Worm (Caenorhabditis elegans) whole organism, young adult: ENCODE results near the gene Y55B1BL.1.

ENCODE experiments used
- B0019.2 ChIP-seq: fragments of 200-800 bp; sonication (Bioruptor generic); conservative IDR thresholded peaks from 2 replicates; pipeline ENCODE4 v1.3.6; 2022; ENCODE audit warnings: missing genetic modification reagents, missing genetic modification characterization, missing compliant biosample characterization
- C06A6.2 ChIP-seq: fragments of 200-800 bp; sonication (Bioruptor generic); conservative IDR thresholded peaks from 2 replicates; pipeline ENCODE4 v1.3.6; 2022; ENCODE audit warnings: missing genetic modification characterization, missing compliant biosample characterization
- D2030.7 ChIP-seq: fragments of 200-800 bp; sonication (Bioruptor generic); IDR thresholded peaks from 2 replicates; pipeline ENCODE4 v1.3.6; 2022; ENCODE audit warnings: missing genetic modification reagents, missing genetic modification characterization, missing compliant biosample characterization
- F10E7.11 ChIP-seq: sonication (generic microtip); optimal IDR thresholded peaks from 2 replicates; lab custom pipeline; 2017; ENCODE audit warnings: mild to moderate bottlenecking, missing genetic modification characterization, moderate library complexity, missing compliant biosample characterization
- F33H1.4 ChIP-seq: fragments of 200-800 bp; sonication (Bioruptor generic); IDR thresholded peaks from 2 replicates; pipeline ENCODE4 v1.3.6; 2022; ENCODE audit warnings: missing genetic modification reagents, missing genetic modification characterization, missing compliant biosample characterization
- F37B4.10 ChIP-seq: fragments of 200-800 bp; sonication (Bioruptor generic); IDR thresholded peaks from 2 replicates; pipeline ENCODE4 v1.3.6; 2022; ENCODE audit warnings: missing genetic modification characterization, missing compliant biosample characterization
- F39B2.1 ChIP-seq: fragments of 200-800 bp; sonication (Bioruptor generic); IDR thresholded peaks from 2 replicates; pipeline ENCODE4 v1.3.6; 2022; ENCODE audit warnings: missing genetic modification reagents, missing genetic modification characterization, missing compliant biosample characterization
- K11D2.4 ChIP-seq: fragments of 200-800 bp; sonication (Bioruptor generic); IDR thresholded peaks from 2 replicates; pipeline ENCODE4 v1.3.6; 2022; ENCODE audit warnings: missing genetic modification reagents, missing genetic modification characterization, missing compliant biosample characterization
- K12H6.12 ChIP-seq: fragments of 200-800 bp; sonication (Bioruptor generic); optimal IDR thresholded peaks from 2 replicates; lab custom pipeline; 2018; ENCODE audit warnings: mild to moderate bottlenecking, missing genetic modification characterization, missing compliant biosample characterization
- Y53F4B.3 ChIP-seq: fragments of 200-800 bp; sonication (Bioruptor generic); IDR thresholded peaks from 2 replicates; pipeline ENCODE4 v1.3.6; 2022; ENCODE audit warnings: missing genetic modification reagents, missing genetic modification characterization, missing compliant biosample characterization
- Y67H2A.10 ChIP-seq: fragments of 200-800 bp; sonication (Bioruptor generic); conservative IDR thresholded peaks from 2 replicates; pipeline ENCODE4 v1.3.6; 2022; ENCODE audit warnings: missing genetic modification reagents, missing genetic modification characterization, missing compliant biosample characterization
- Y79H2A.3 ChIP-seq: fragments of 200-800 bp; sonication (Bioruptor generic); conservative IDR thresholded peaks from 2 replicates; pipeline ENCODE4 v1.3.6; 2022; ENCODE audit warnings: missing genetic modification reagents, missing genetic modification characterization, missing compliant biosample characterization
- Y95B8A.8 ChIP-seq: fragments of 200-800 bp; sonication (Bioruptor generic); IDR thresholded peaks from 2 replicates; pipeline ENCODE4 v1.3.6; 2022; ENCODE audit warnings: missing genetic modification reagents, missing genetic modification characterization, missing compliant biosample characterization
- aptf-2 ChIP-seq: fragments of 200-800 bp; sonication (Bioruptor generic); conservative IDR thresholded peaks from 2 replicates; pipeline ENCODE4 v1.3.6; 2022; ENCODE audit warnings: missing genetic modification reagents, missing genetic modification characterization, missing compliant biosample characterization
- aptf-3 ChIP-seq: fragments of 200-800 bp; sonication (Bioruptor generic); IDR thresholded peaks from 2 replicates; pipeline ENCODE4 v1.3.6; 2022; ENCODE audit warnings: missing genetic modification characterization, missing compliant biosample characterization
- atf-7 ChIP-seq: sonication (generic microtip); optimal IDR thresholded peaks from 2 replicates; lab custom pipeline; 2017; ENCODE audit warnings: mild to moderate bottlenecking, missing genetic modification characterization, missing compliant biosample characterization
- attf-3 ChIP-seq: fragments of 200-800 bp; sonication (Bioruptor generic); conservative IDR thresholded peaks from 2 replicates; pipeline ENCODE4 v1.3.6; 2022; ENCODE audit warnings: missing genetic modification reagents, missing genetic modification characterization, missing compliant biosample characterization
- bed-1 ChIP-seq: fragments of 200-800 bp; sonication (Bioruptor generic); IDR thresholded peaks from 2 replicates; pipeline ENCODE4 v1.3.6; 2022; ENCODE audit warnings: missing genetic modification reagents, missing genetic modification characterization, missing compliant biosample characterization
- bed-2 ChIP-seq: fragments of 200-800 bp; sonication (Bioruptor generic); IDR thresholded peaks from 2 replicates; pipeline ENCODE4 v1.3.6; 2022; ENCODE audit warnings: missing genetic modification reagents, missing genetic modification characterization, missing compliant biosample characterization
- cebp-2 ChIP-seq: fragments of 200-800 bp; sonication (Bioruptor generic); IDR thresholded peaks from 2 replicates; pipeline ENCODE4 v1.3.6; 2022; ENCODE audit warnings: missing genetic modification characterization, missing compliant biosample characterization
- ceh-40 ChIP-seq: fragments of 200-800 bp; sonication (Bioruptor generic); IDR thresholded peaks from 2 replicates; pipeline ENCODE4 v1.3.6; 2022; ENCODE audit warnings: missing genetic modification characterization, missing compliant biosample characterization
- ceh-58 ChIP-seq: fragments of 200-800 bp; sonication (Bioruptor generic); IDR thresholded peaks from 2 replicates; pipeline ENCODE4 v1.3.6; 2022; ENCODE audit warnings: missing genetic modification characterization, missing compliant biosample characterization
- ceh-91 ChIP-seq: fragments of 200-800 bp; sonication (Bioruptor generic); IDR thresholded peaks from 2 replicates; pipeline ENCODE4 v1.3.6; 2022; ENCODE audit warnings: missing genetic modification reagents, missing genetic modification characterization, missing compliant biosample characterization
- chd-7 ChIP-seq: sonication (generic microtip); optimal IDR thresholded peaks from 2 replicates; lab custom pipeline; 2016; ENCODE audit warnings: mild to moderate bottlenecking, missing genetic modification characterization, moderate library complexity, missing compliant biosample characterization
- die-1 ChIP-seq: sonication (generic microtip); optimal IDR thresholded peaks from 2 replicates; lab custom pipeline; 2016; ENCODE audit warnings: missing genotype, mild to moderate bottlenecking, missing genetic modification characterization, missing compliant biosample characterization
- dpl-1 ChIP-seq: fragments of 150-350 bp; optimal IDR thresholded peaks from 2 replicates; lab custom pipeline; 2014; ENCODE audit warnings: missing biosample characterization, missing genetic modification reagents, missing genetic modification characterization
- egl-44 ChIP-seq: fragments of 200-800 bp; sonication (Bioruptor generic); IDR thresholded peaks from 2 replicates; pipeline ENCODE4 v1.3.6; 2022; ENCODE audit warnings: missing genetic modification reagents, missing genetic modification characterization, missing compliant biosample characterization
- egrh-3 ChIP-seq: fragments of 200-800 bp; sonication (Bioruptor generic); IDR thresholded peaks from 2 replicates; pipeline ENCODE4 v1.3.6; 2022; ENCODE audit warnings: missing genetic modification reagents, missing genetic modification characterization, missing compliant biosample characterization
- lag-1 ChIP-seq: fragments of 200-800 bp; sonication (Bioruptor generic); IDR thresholded peaks from 2 replicates; pipeline ENCODE4 v1.3.6; 2022; ENCODE audit warnings: missing genetic modification reagents, missing genetic modification characterization, missing compliant biosample characterization
- let-526 ChIP-seq: fragments of 200-800 bp; sonication (Bioruptor generic); IDR thresholded peaks from 2 replicates; pipeline ENCODE4 v1.3.6; 2022; ENCODE audit warnings: missing genetic modification reagents, missing genetic modification characterization, missing compliant biosample characterization
- lin-26 ChIP-seq: fragments of 200-800 bp; sonication (Bioruptor generic); IDR thresholded peaks from 2 replicates; pipeline ENCODE4 v1.3.6; 2022; ENCODE audit warnings: missing genetic modification reagents, missing genetic modification characterization, missing compliant biosample characterization
- madf-10 ChIP-seq: sonication (generic microtip); optimal IDR thresholded peaks from 2 replicates; lab custom pipeline; 2016; ENCODE audit warnings: mild to moderate bottlenecking, missing genetic modification characterization, missing compliant biosample characterization
- madf-3 ChIP-seq: fragments of 200-800 bp; sonication (Bioruptor generic); IDR thresholded peaks from 2 replicates; pipeline ENCODE4 v1.3.6; 2022; ENCODE audit warnings: missing genetic modification reagents, missing genetic modification characterization, missing compliant biosample characterization
- nfya-2 ChIP-seq: fragments of 200-800 bp; sonication (Bioruptor generic); IDR thresholded peaks from 2 replicates; pipeline ENCODE4 v1.3.6; 2022; ENCODE audit warnings: missing genetic modification reagents, missing genetic modification characterization, missing compliant biosample characterization
- nhr-120 ChIP-seq: fragments of 200-800 bp; sonication (Bioruptor generic); IDR thresholded peaks from 2 replicates; pipeline ENCODE4 v1.3.6; 2022; ENCODE audit warnings: missing genetic modification characterization, missing compliant biosample characterization
- nhr-80 ChIP-seq: sonication (generic microtip); optimal IDR thresholded peaks from 2 replicates; lab custom pipeline; 2016; ENCODE audit warnings: missing genetic modification characterization, missing compliant biosample characterization
- pbrm-1 ChIP-seq: fragments of 200-800 bp; sonication (Bioruptor generic); IDR thresholded peaks from 2 replicates; pipeline ENCODE4 v1.3.6; 2022; ENCODE audit warnings: missing genetic modification reagents, missing genetic modification characterization, missing compliant biosample characterization
- rcor-1 ChIP-seq: fragments of 200-800 bp; sonication (Bioruptor generic); IDR thresholded peaks from 2 replicates; pipeline ENCODE4 v1.3.6; 2022; ENCODE audit warnings: missing genetic modification reagents, missing genetic modification characterization, missing compliant biosample characterization
- rec-8 ChIP-seq, 2 experiments: sonication (generic microtip); optimal IDR thresholded peaks; 2 replicates each; lab custom pipeline; 2016; ENCODE audit warnings: mild to moderate bottlenecking in 2 of 2, missing genetic modification characterization in 2 of 2, missing genetic modification reagents in 2 of 2, missing genotype in 2 of 2, missing biosample characterization in 1 of 2, missing compliant biosample characterization in 1 of 2, moderate library complexity in 1 of 2
- snpc-1.3 ChIP-seq: sonication (generic microtip); optimal IDR thresholded peaks from 2 replicates; lab custom pipeline; 2017; ENCODE audit warnings: missing genetic modification characterization, mild to moderate bottlenecking, missing compliant biosample characterization, antibody characterized with exemption, moderate library complexity, missing genotype, missing genetic modification reagents; ENCODE audit not compliant: insufficient read depth
- tbx-9 ChIP-seq: sonication (generic microtip); optimal IDR thresholded peaks from 2 replicates; lab custom pipeline; 2016; ENCODE audit warnings: borderline replicate concordance, missing genetic modification characterization, inconsistent platforms, missing compliant biosample characterization
- ztf-26 ChIP-seq: sonication (generic microtip); optimal IDR thresholded peaks from 2 replicates; lab custom pipeline; 2017; ENCODE audit warnings: missing genetic modification characterization, missing compliant biosample characterization

The Y55B1BL.1 gene

ce11 chrIII:400898-401297 lies 1.3 kb upstream of the Y55B1BL.1 start:
- TF ChIP-seq chd-7 (tag; lab: Kevin White, UChicago) (no peak), bed-1 (no peak)
- TF ChIP-seq, all 124 proteins: peak for 0

- peak; percentile 71 for TF ChIP-seq Y95B8A.8 (GFP tag; lab: Robert Waterston, UW)
- peak; percentile 63 for TF ChIP-seq D2030.7 (GFP tag; lab: Robert Waterston, UW)
- TF ChIP-seq ceh-40 (GFP tag; lab: Robert Waterston, UW) = 0 out of 2 replicates have a peak, but pooled peaks have one; percentile 48
- 0 out of 2 replicates have a peak, but pooled peaks have one; percentile 31 for TF ChIP-seq C06A6.2 (GFP tag; lab: Robert Waterston, UW)
- 0 out of 2 replicates have a peak, but pooled peaks have one; percentile 61 for TF ChIP-seq lag-1 (GFP tag; lab: Robert Waterston, UW)
- TF ChIP-seq nfya-2 (GFP tag; lab: Robert Waterston, UW) = 0 out of 2 replicates have a peak, but pooled peaks have one; percentile 48
- TF ChIP-seq bed-1 = peak; percentile 78; the same call in 1 of the 2 replicates
- peak; percentile 83 for TF ChIP-seq egrh-3
- TF ChIP-seq rcor-1 (GFP tag; lab: Robert Waterston, UW) = 0 out of 2 replicates have a peak, but pooled peaks have one; percentile 39
- TF ChIP-seq F39B2.1 (GFP tag; lab: Robert Waterston, UW) = peak; percentile 76; the same call in 1 of the 2 replicates
- TF ChIP-seq bed-2 (GFP tag; lab: Robert Waterston, UW) = peak; percentile 28; the same call in 1 of the 2 replicates
- peak; percentile 46 for TF ChIP-seq F33H1.4 (GFP tag; lab: Robert Waterston, UW)
- peak; percentile 57; the same call in 1 of the 2 replicates for TF ChIP-seq Y53F4B.3 (GFP tag; lab: Robert Waterston, UW)
- peak; percentile 12; the same call in 1 of the 2 replicates for TF ChIP-seq let-526 (GFP tag; lab: Robert Waterston, UW)
- 0 out of 2 replicates have a peak, but pooled peaks have one; percentile 55 for TF ChIP-seq cebp-2 (GFP tag; lab: Robert Waterston, UW)
- peak; percentile 31; the same call in 1 of the 2 replicates for TF ChIP-seq Y67H2A.10 (GFP tag; lab: Robert Waterston, UW)
- peak; percentile 96 for TF ChIP-seq F37B4.10 (GFP tag; lab: Robert Waterston, UW)
- peak; percentile 68; the same call in 1 of the 2 replicates for TF ChIP-seq Y79H2A.3 (GFP tag; lab: Robert Waterston, UW)
- TF ChIP-seq B0019.2 (GFP tag; lab: Robert Waterston, UW) = peak; percentile 47
- peak; percentile 73 for TF ChIP-seq attf-3
- TF ChIP-seq lin-26 (GFP tag; lab: Robert Waterston, UW) = peak; percentile 72
- TF ChIP-seq ceh-91 (GFP tag; lab: Robert Waterston, UW) = peak; percentile 38; the same call in 1 of the 2 replicates
- TF ChIP-seq, all 124 proteins: peak for 22; not testable (repeated sequence) for 102
These were observed 13.2 kb downstream of the Y55B1BL.1 start for ce11 chrIII:415331-415775.

- TF ChIP-seq ztf-26 (tag; lab: Kevin White, UChicago) (no peak), rec-8 (tag; optimal IDR thresholded peaks at IDR 0.05; lab: Kevin White, UChicago) (no peak), D2030.7 (GFP tag; lab: Robert Waterston, UW) (no peak), madf-3 (GFP tag; lab: Robert Waterston, UW) (no peak), F10E7.11 (tag; lab: Kevin White, UChicago) (no peak), nhr-80 (no peak), madf-10 (tag; lab: Kevin White, UChicago) (no peak), F39B2.1 (GFP tag; lab: Robert Waterston, UW) (no peak), aptf-3 (GFP tag; lab: Robert Waterston, UW) (no peak), snpc-1.3 (tag; lab: Kevin White, UChicago) (no peak), let-526 (GFP tag; lab: Robert Waterston, UW) (no peak), C06A6.2 (GFP tag; lab: Robert Waterston, UW) (no peak)
These were observed 16.5 kb downstream of the Y55B1BL.1 start, which contains the start of gene stim-1 for ce11 chrIII:418649-419048. stim-1 (minus strand) TSS chrIII:418749.

- TF ChIP-seq K11D2.4 (GFP tag; lab: Robert Waterston, UW) (no peak), F39B2.1 (GFP tag; lab: Robert Waterston, UW) (no peak), C06A6.2 (GFP tag; lab: Robert Waterston, UW) (no peak), ceh-58 (no peak), pbrm-1 (no peak), dpl-1 (GFP tag; lab: Kevin White, UChicago) (no peak), aptf-2 (GFP tag; lab: Robert Waterston, UW) (no peak), cebp-2 (GFP tag; lab: Robert Waterston, UW) (no peak), tbx-9 (no peak), atf-7 (tag; lab: Kevin White, UChicago) (no peak), nhr-120 (GFP tag; lab: Robert Waterston, UW) (no peak), madf-10 (tag; lab: Kevin White, UChicago) (no peak), K12H6.12 (tag; lab: Kevin White, UChicago) (no peak), egl-44 (no peak), die-1 (tag; lab: Kevin White, UChicago) (no peak), F10E7.11 (tag; lab: Kevin White, UChicago) (no peak)
These were observed 20.4 kb downstream of the Y55B1BL.1 start for ce11 chrIII:422553-422952.
